Worm (Caenorhabditis elegans): ENCODE measurements around the gene cpg-23.

DNA sequence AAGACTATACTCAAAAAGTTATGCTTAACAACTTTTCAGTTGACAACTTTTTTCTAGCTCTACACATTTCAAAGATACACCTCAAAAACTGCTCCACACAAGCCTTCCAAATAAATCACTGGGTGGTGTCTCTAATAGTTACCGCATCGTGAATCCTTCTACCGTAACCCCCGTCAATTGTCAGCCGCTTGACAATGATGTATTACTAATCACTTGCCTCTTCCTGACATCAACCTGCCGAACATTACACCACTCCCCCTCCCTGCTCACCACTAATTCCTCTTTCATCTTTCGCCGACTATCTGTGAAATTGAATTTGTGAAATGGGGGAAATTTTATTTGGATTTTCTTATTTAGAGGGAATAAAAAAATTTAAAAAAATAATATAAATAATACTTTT, 41.1 kb downstream of the cpg-23 start:
- no peak for TF ChIP-seq jun-1 (tag; optimal IDR thresholded peaks at IDR 0.05)
- TF ChIP-seq fkh-2 (tag; optimal IDR thresholded peaks at IDR 0.05), result no peak
- TF ChIP-seq nhr-43 (tag; optimal IDR thresholded peaks at IDR 0.05; ENCODE audit: poor library complexity, severe bottlenecking), result no peak
- no peak for TF ChIP-seq pha-4 (tag; optimal IDR thresholded peaks at IDR 0.05)
- TF ChIP-seq mdl-1 (tag; optimal IDR thresholded peaks at IDR 0.05), result no peak
- no peak for TF ChIP-seq hmg-11 (tag; optimal IDR thresholded peaks at IDR 0.05)

Data from whole organism, L3 larva.